Worm (Caenorhabditis elegans) whole organism, L4 larva: ENCODE results near the gene pph-6.

Experiments used
- F10B5.3 ChIP-seq: sonication (generic microtip); optimal IDR thresholded peaks from 2 replicates; lab custom pipeline; 2016; ENCODE audit warnings: mild to moderate bottlenecking, missing genetic modification characterization, missing compliant biosample characterization
- F37D6.2 ChIP-seq: sonication (generic microtip); optimal IDR thresholded peaks from 2 replicates; lab custom pipeline; 2016; ENCODE audit warnings: mild to moderate bottlenecking, missing genetic modification characterization, missing compliant biosample characterization
- R02D3.7 ChIP-seq: fragments of 150-350 bp; sonication (generic microtip); optimal IDR thresholded peaks from 3 replicates; lab custom pipeline; 2014; ENCODE audit warnings: missing biosample characterization, missing genetic modification characterization
- T26A8.4 ChIP-seq: fragments of 200-800 bp; sonication (Bioruptor generic); IDR thresholded peaks from 2 replicates; pipeline ENCODE4 v1.3.6; 2022; ENCODE audit warnings: missing genetic modification characterization, missing compliant biosample characterization
- Y105C5A.15 ChIP-seq: fragments of 200-800 bp; sonication (Bioruptor generic); IDR thresholded peaks from 2 replicates; pipeline ENCODE4 v1.3.6; 2022; ENCODE audit warnings: missing genetic modification characterization, missing compliant biosample characterization
- Y5F2A.4 ChIP-seq: fragments of 200-800 bp; sonication (Bioruptor generic); optimal IDR thresholded peaks from 2 replicates; lab custom pipeline; 2018; ENCODE audit warnings: mild to moderate bottlenecking, missing genetic modification characterization, missing compliant biosample characterization
- Y75B8A.6 ChIP-seq: fragments of 200-800 bp; sonication (Bioruptor generic); IDR thresholded peaks from 2 replicates; pipeline ENCODE4 v1.3.6; 2022; ENCODE audit warnings: missing genetic modification reagents, missing genetic modification characterization, missing compliant biosample characterization
- ZK546.5 ChIP-seq, 2 experiments: sonication (generic microtip); optimal IDR thresholded peaks; 2 replicates each; lab custom pipeline; 2017; ENCODE audit warnings: missing biosample characterization in 2 of 2, missing genetic modification characterization in 2 of 2
- aha-1 ChIP-seq: fragments of 150-350 bp; peaks from one replicate; lab custom pipeline; 2014; ENCODE audit warnings: missing biosample characterization, missing genetic modification characterization
- ceh-44 ChIP-seq: fragments of 200-800 bp; sonication (Bioruptor generic); IDR thresholded peaks from 2 replicates; pipeline ENCODE4 v1.3.6; 2022; ENCODE audit warnings: missing genetic modification reagents, missing genetic modification characterization, missing compliant biosample characterization
- ces-1 ChIP-seq: fragments of 150-350 bp; sonication (generic microtip); optimal IDR thresholded peaks from 4 replicates; lab custom pipeline; 2014; ENCODE audit warnings: missing biosample characterization, missing genetic modification reagents, missing genetic modification characterization
- daf-16 ChIP-seq, 3 experiments: sonication (generic microtip); optimal IDR thresholded peaks; 2 replicates each; lab custom pipeline; 2016 to 2017; ENCODE audit warnings: missing genetic modification characterization in 3 of 3, missing genetic modification reagents in 3 of 3, mild to moderate bottlenecking in 2 of 3, missing compliant biosample characterization in 2 of 3, missing biosample characterization in 1 of 3, moderate library complexity in 1 of 3
- daf-8 ChIP-seq: fragments of 200-800 bp; sonication (Bioruptor generic); IDR thresholded peaks from 2 replicates; pipeline ENCODE4 v1.3.6; 2022; ENCODE audit warnings: missing genetic modification characterization, missing compliant biosample characterization
- dpl-1 ChIP-seq: fragments of 150-350 bp; optimal IDR thresholded peaks from 2 replicates; lab custom pipeline; 2014; ENCODE audit warnings: missing biosample characterization, missing genetic modification reagents, missing genetic modification characterization
- fos-1 ChIP-seq: fragments of 150-350 bp; optimal IDR thresholded peaks from 2 replicates; lab custom pipeline; 2014; ENCODE audit warnings: missing biosample characterization, missing genetic modification characterization
- hif-1 ChIP-seq, 2 experiments: sonication (generic microtip); optimal IDR thresholded peaks; 2 replicates each; lab custom pipeline; 2016 to 2017; ENCODE audit warnings: missing compliant biosample characterization in 2 of 2, missing genetic modification characterization in 2 of 2, missing genetic modification reagents in 2 of 2, missing genotype in 2 of 2, mild to moderate bottlenecking in 1 of 2
- hlh-11 ChIP-seq: fragments of 200-800 bp; sonication (Bioruptor generic); optimal IDR thresholded peaks from 2 replicates; lab custom pipeline; 2018; ENCODE audit warnings: mild to moderate bottlenecking, missing genetic modification characterization, missing compliant biosample characterization
- hlh-30 ChIP-seq: sonication (generic microtip); optimal IDR thresholded peaks from 2 replicates; lab custom pipeline; 2017; ENCODE audit warnings: antibody characterized with exemption, mild to moderate bottlenecking, missing genetic modification characterization, missing compliant biosample characterization; ENCODE audit not compliant: insufficient read depth
- hmg-1.1 ChIP-seq: fragments of 200-800 bp; sonication (Bioruptor generic); IDR thresholded peaks from 2 replicates; pipeline ENCODE4 v1.3.6; 2022; ENCODE audit warnings: missing genetic modification reagents, missing genetic modification characterization, missing compliant biosample characterization
- lin-13 ChIP-seq: fragments of 150-350 bp; optimal IDR thresholded peaks from 2 replicates; lab custom pipeline; 2014; ENCODE audit warnings: missing biosample characterization, missing genetic modification reagents, missing genetic modification characterization
- lin-29 ChIP-seq: fragments of 200-800 bp; sonication (Bioruptor generic); IDR thresholded peaks from 2 replicates; pipeline ENCODE4 v1.3.6; 2022; ENCODE audit warnings: missing genetic modification reagents, missing genetic modification characterization, missing compliant biosample characterization
- madf-5 ChIP-seq, 2 experiments: fragments of 200-800 bp; sonication (Bioruptor generic); IDR thresholded peaks; 2 replicates each; pipeline ENCODE4 v1.3.6; 2022; ENCODE audit warnings: missing compliant biosample characterization in 2 of 2, missing genetic modification characterization in 2 of 2
- madf-9 ChIP-seq: fragments of 200-800 bp; sonication (Bioruptor generic); conservative IDR thresholded peaks from 2 replicates; pipeline ENCODE4 v1.3.6; 2022; ENCODE audit warnings: missing genetic modification reagents, missing genetic modification characterization, missing compliant biosample characterization
- mes-2 ChIP-seq: sonication (generic microtip); optimal IDR thresholded peaks from 2 replicates; lab custom pipeline; 2016; ENCODE audit warnings: missing genotype, mild to moderate bottlenecking, missing genetic modification characterization, missing compliant biosample characterization; ENCODE audit not compliant: poor library complexity, severe bottlenecking
- mxl-2 ChIP-seq: fragments of 200-800 bp; sonication (Bioruptor generic); conservative IDR thresholded peaks from 2 replicates; pipeline ENCODE4 v1.3.6; 2022; ENCODE audit warnings: missing genetic modification reagents, missing genetic modification characterization, missing compliant biosample characterization
- nhr-11 ChIP-seq: fragments of 150-350 bp; optimal IDR thresholded peaks from 2 replicates; lab custom pipeline; 2014; ENCODE audit warnings: missing biosample characterization, missing genetic modification characterization
- nhr-111 ChIP-seq: fragments of 200-800 bp; sonication (Bioruptor generic); optimal IDR thresholded peaks from 2 replicates; lab custom pipeline; 2018; ENCODE audit warnings: mild to moderate bottlenecking, missing genetic modification characterization, missing compliant biosample characterization
- nhr-28 ChIP-seq: fragments of 150-350 bp; optimal IDR thresholded peaks from 2 replicates; lab custom pipeline; 2014; ENCODE audit warnings: missing biosample characterization, missing genetic modification characterization
- nhr-41 ChIP-seq: fragments of 200-800 bp; sonication (Bioruptor generic); IDR thresholded peaks from 2 replicates; pipeline ENCODE4 v1.3.6; 2022; ENCODE audit warnings: missing genetic modification reagents, missing genetic modification characterization, missing compliant biosample characterization
- nhr-48 ChIP-seq: sonication (generic microtip); optimal IDR thresholded peaks from 2 replicates; lab custom pipeline; 2016; ENCODE audit warnings: mild to moderate bottlenecking, missing genetic modification characterization, missing compliant biosample characterization
- nhr-76 ChIP-seq: fragments of 150-350 bp; optimal IDR thresholded peaks from 2 replicates; lab custom pipeline; 2014; ENCODE audit warnings: missing biosample characterization, missing genetic modification characterization
- php-3 ChIP-seq: fragments of 200-800 bp; sonication (Bioruptor generic); IDR thresholded peaks from 2 replicates; pipeline ENCODE4 v1.3.6; 2022; ENCODE audit warnings: missing genetic modification reagents, missing genetic modification characterization, missing compliant biosample characterization
- saeg-2 ChIP-seq: fragments of 200-800 bp; sonication (Bioruptor generic); IDR thresholded peaks from 2 replicates; pipeline ENCODE4 v1.3.6; 2022; ENCODE audit warnings: missing genetic modification reagents, missing genetic modification characterization, missing compliant biosample characterization
- sdz-12 ChIP-seq: fragments of 200-800 bp; sonication (Bioruptor generic); optimal IDR thresholded peaks from 2 replicates; lab custom pipeline; 2018; ENCODE audit warnings: mild to moderate bottlenecking, missing genetic modification characterization, missing compliant biosample characterization
- spr-1 ChIP-seq: sonication (generic microtip); optimal IDR thresholded peaks from 2 replicates; lab custom pipeline; 2016; ENCODE audit warnings: mild to moderate bottlenecking, missing genetic modification characterization, missing compliant biosample characterization
- spr-3 ChIP-seq: fragments of 200-800 bp; sonication (Bioruptor generic); optimal IDR thresholded peaks from 2 replicates; lab custom pipeline; 2018; ENCODE audit warnings: mild to moderate bottlenecking, missing genetic modification characterization, missing compliant biosample characterization
- tra-1 ChIP-seq: fragments of 200-800 bp; sonication (Bioruptor generic); IDR thresholded peaks from 2 replicates; pipeline ENCODE4 v1.3.6; 2022; ENCODE audit warnings: missing genetic modification reagents, missing genetic modification characterization, missing compliant biosample characterization
- unc-39 ChIP-seq: sonication (generic microtip); optimal IDR thresholded peaks from 2 replicates; lab custom pipeline; 2017; ENCODE audit warnings: missing biosample characterization, missing genetic modification characterization
- unc-62 ChIP-seq, 3 experiments: fragments of 150-350 bp in 1 of 3; sonication (generic microtip); optimal IDR thresholded peaks in 2 of 3; peaks in 1 of 3; 1 replicate in 1 of 3; 2 replicates in 2 of 3; lab custom pipeline; 2014 to 2017; ENCODE audit warnings: missing biosample characterization in 3 of 3, missing genetic modification characterization in 3 of 3, missing genetic modification reagents in 3 of 3, missing genotype in 1 of 3
- vab-7 ChIP-seq: fragments of 200-800 bp; sonication (Bioruptor generic); IDR thresholded peaks from 2 replicates; pipeline ENCODE4 v1.3.6; 2022; ENCODE audit warnings: missing genetic modification reagents, missing genetic modification characterization, missing compliant biosample characterization
- zip-11 ChIP-seq: fragments of 200-800 bp; sonication (Bioruptor generic); IDR thresholded peaks from 2 replicates; pipeline ENCODE4 v1.3.6; 2022; ENCODE audit warnings: missing genetic modification characterization, missing compliant biosample characterization
- ztf-7 ChIP-seq: fragments of 150-350 bp; optimal IDR thresholded peaks from 2 replicates; lab custom pipeline; 2014; ENCODE audit warnings: missing biosample characterization, missing genetic modification characterization

The pph-6 gene

DNA sequence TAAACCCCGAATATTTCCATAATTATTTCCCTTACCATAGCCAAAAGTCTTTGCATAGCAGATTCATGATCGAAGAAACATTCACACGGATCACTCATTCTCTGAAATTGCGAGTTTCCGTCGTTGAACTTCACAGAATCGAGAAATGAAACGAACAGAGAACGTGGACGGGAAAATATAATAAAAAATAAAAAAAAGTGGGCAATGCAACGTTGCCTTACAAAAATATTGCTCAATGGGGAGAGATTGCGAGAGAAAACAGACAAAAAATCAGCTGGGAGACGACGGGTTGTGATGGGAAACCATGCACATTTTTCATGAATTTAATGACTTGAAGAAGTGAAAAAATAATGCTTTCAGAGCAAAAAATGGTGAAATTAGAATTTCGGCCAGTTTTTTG lies 8.1 kb downstream of the pph-6 start, which contains the start of gene smim-14:
Gene smim-14, minus strand, starts transcription at position 101 of the 400 bp plus-strand sequence.
- TF ChIP-seq nhr-11 (tag; lab: Kevin White, UChicago), result no peak
- TF ChIP-seq ZK546.5 (tag; optimal IDR thresholded peaks at IDR 0.05; lab: Kevin White, UChicago), result no peak
- no peak for TF ChIP-seq vab-7 (GFP tag; lab: Robert Waterston, UW)
- TF ChIP-seq Y75B8A.6 (GFP tag; lab: Robert Waterston, UW), result no peak
- no peak for TF ChIP-seq F37D6.2 (tag; lab: Kevin White, UChicago)
- TF ChIP-seq mxl-2 (GFP tag; lab: Robert Waterston, UW), result no peak
- TF ChIP-seq nhr-76 (tag; lab: Kevin White, UChicago), result no peak
- no peak for TF ChIP-seq madf-9
- no peak for TF ChIP-seq daf-16 (GFP tag; optimal IDR thresholded peaks at IDR 0.05; lab: Kevin White, UChicago)
- TF ChIP-seq daf-16 (tag; optimal IDR thresholded peaks at IDR 0.05; lab: Kevin White, UChicago), result peak; percentile 34
- TF ChIP-seq Y5F2A.4 (GFP tag; lab: Kevin White, UChicago), result no peak
- no peak for TF ChIP-seq saeg-2 (GFP tag; lab: Robert Waterston, UW)
- no peak for TF ChIP-seq hlh-11 (tag; lab: Kevin White, UChicago)
- TF ChIP-seq mes-2 (tag; lab: Kevin White, UChicago), result peak; percentile 29
- no peak for TF ChIP-seq ces-1
- no peak for TF ChIP-seq lin-29 (GFP tag; lab: Robert Waterston, UW)

DNA sequence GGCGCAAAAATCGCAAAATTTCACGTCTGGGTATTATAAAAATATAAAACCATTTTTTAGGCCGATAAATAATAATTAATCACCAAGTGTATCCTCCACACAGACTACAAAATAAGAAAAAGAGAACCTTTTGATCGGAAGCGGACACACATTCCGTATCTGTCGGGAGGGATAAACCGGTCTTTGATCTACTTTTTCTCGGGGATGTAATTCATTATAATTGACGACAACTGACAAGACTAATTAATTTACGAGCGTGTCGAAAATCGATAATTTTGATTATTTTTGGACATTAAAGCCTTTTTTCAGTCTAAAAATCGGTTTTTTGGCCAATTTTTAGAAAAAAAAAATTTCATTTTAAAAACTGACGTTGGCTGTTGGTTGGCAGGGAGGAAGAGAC lies 8.9 kb downstream of the pph-6 start:
- TF ChIP-seq aha-1, result no peak
- peak; percentile 97 for TF ChIP-seq nhr-28 (tag; lab: Kevin White, UChicago)
- TF ChIP-seq zip-11 (GFP tag; lab: Robert Waterston, UW), result no peak
- peak in 1 of 2 experiments; percentile 79 for TF ChIP-seq unc-62 (GFP tag; optimal IDR thresholded peaks at IDR 0.05 in 1 of 2; lab: Kevin White, UChicago)
- TF ChIP-seq unc-62 (tag; optimal IDR thresholded peaks at IDR 0.05; lab: Kevin White, UChicago), result no peak
- no peak for TF ChIP-seq dpl-1
- TF ChIP-seq tra-1, result 0 out of 2 replicates have a peak, but pooled peaks have one; percentile 30
- TF ChIP-seq php-3 (GFP tag; lab: Robert Waterston, UW), result 0 out of 2 replicates have a peak, but pooled peaks have one; percentile 28
- peak; percentile 40 for TF ChIP-seq hlh-11 (tag; lab: Kevin White, UChicago)

DNA sequence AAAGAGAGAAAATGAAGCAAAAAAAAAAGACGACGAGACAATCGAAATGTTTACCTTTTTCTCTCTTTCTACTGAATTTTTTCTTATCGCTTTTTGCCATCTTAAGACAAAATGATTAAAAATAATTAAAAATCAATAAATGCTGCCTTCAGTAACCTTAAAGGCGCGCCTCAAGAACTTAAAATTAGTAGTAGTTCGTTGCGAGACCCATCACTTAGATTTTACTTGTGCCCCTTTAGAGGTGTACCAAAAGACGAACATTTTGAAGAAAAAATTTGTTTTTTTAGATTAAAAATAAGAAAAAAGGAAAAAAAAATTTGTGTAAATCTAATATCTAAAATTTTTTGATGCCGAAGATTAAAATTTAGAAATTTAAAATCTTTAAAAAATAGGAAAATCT lies 9.5 kb downstream of the pph-6 start:
- TF ChIP-seq spr-1 (tag; lab: Kevin White, UChicago) (no peak), hlh-11 (tag; lab: Kevin White, UChicago) (no peak), daf-16 (GFP tag; optimal IDR thresholded peaks at IDR 0.05; lab: Kevin White, UChicago) (no peak), daf-16 (tag; optimal IDR thresholded peaks at IDR 0.05; lab: Kevin White, UChicago) (peak; percentile 12), ceh-44 (GFP tag; lab: Robert Waterston, UW) (no peak), R02D3.7 (tag; lab: Kevin White, UChicago) (no peak), hlh-30 (tag; lab: Kevin White, UChicago) (no peak), sdz-12 (GFP tag; lab: Kevin White, UChicago) (no peak), hif-1 (tag; optimal IDR thresholded peaks at IDR 0.05; lab: Kevin White, UChicago) (no peak), php-3 (GFP tag; lab: Robert Waterston, UW) (no peak)

DNA sequence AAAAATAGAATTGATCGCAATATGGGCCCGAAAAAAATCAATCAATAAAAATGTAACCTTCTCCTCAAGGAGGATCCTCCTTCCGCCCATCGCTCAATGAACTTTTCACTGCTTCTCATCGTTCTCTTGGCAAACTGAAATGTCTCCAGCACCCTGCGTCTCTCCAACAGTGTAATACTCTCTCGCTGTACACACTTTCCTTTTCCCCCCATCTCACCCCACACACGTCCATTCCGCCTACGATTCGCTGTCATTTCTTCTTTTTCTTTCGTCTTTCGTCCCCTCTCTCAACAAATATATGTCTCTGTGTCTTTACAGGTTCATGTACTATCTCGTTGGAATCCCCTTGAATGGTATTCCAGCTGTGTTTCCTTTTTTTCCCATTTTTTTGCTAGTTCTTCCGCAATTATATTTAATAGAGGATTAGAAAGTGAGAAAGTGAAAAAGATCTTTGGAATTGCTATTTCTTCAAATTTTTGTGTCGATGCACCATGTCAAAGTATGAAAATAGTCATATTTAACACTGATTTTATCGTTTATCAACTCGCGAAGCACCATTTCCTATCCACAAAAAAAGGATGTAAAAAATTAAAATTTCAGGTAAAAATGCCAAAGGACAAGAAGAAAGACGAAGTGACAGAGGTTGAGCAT lies 10.0 kb downstream of the pph-6 start, which contains the start of gene rsu-1:
Gene rsu-1, plus strand, starts transcription at position 601 of the 651 bp plus-strand sequence.
- no peak for TF ChIP-seq Y105C5A.15 (GFP tag; lab: Robert Waterston, UW)
- TF ChIP-seq nhr-111 (GFP tag; lab: Kevin White, UChicago), result no peak
- TF ChIP-seq spr-3, result no peak
- TF ChIP-seq madf-5 (GFP tag; IDR thresholded peaks at IDR 0.05; lab: Robert Waterston, UW), result no peak
- no peak for TF ChIP-seq php-3 (GFP tag; lab: Robert Waterston, UW)
- TF ChIP-seq nhr-41 (GFP tag; lab: Robert Waterston, UW), result no peak
- TF ChIP-seq daf-8 (GFP tag; lab: Robert Waterston, UW), result no peak
- TF ChIP-seq unc-62 (GFP tag; optimal IDR thresholded peaks at IDR 0.05 in 1 of 2; lab: Kevin White, UChicago), result no peak
- no peak for TF ChIP-seq unc-62 (tag; optimal IDR thresholded peaks at IDR 0.05; lab: Kevin White, UChicago)
- TF ChIP-seq ztf-7 (tag; lab: Kevin White, UChicago), result peak; percentile 8
- no peak for TF ChIP-seq unc-39 (tag; lab: Kevin White, UChicago)
- peak; percentile 84 for TF ChIP-seq hmg-1.1 (GFP tag; lab: Robert Waterston, UW)
- peak; percentile 47 for TF ChIP-seq T26A8.4
- TF ChIP-seq nhr-48 (tag; lab: Kevin White, UChicago), result peak; percentile 67
- TF ChIP-seq mxl-2 (GFP tag; lab: Robert Waterston, UW), result no peak
- TF ChIP-seq ZK546.5 (tag; optimal IDR thresholded peaks at IDR 0.05; lab: Kevin White, UChicago), result no peak
- TF ChIP-seq zip-11 (GFP tag; lab: Robert Waterston, UW), result no peak
- TF ChIP-seq F10B5.3 (tag; lab: Kevin White, UChicago), result no peak
- TF ChIP-seq fos-1 (tag; lab: Kevin White, UChicago), result no peak
- TF ChIP-seq Y5F2A.4 (GFP tag; lab: Kevin White, UChicago), result no peak
- peak; percentile 8 for TF ChIP-seq lin-13 (GFP tag; lab: Kevin White, UChicago)
